Fruit fly (Drosophila melanogaster) whole organism: Measurements from ENCODE around the gene epsilonCOP.

Source experiments
- EcR ChIP-seq, 2 experiments: fragments of >200 bp; optimal IDR thresholded peaks; 2 replicates each; lab custom pipeline; 2017; ENCODE audit warnings: missing biosample characterization in 2 of 2, missing genetic modification characterization in 2 of 2, missing genetic modification reagents in 2 of 2
- pan ChIP-seq: fragments of >200 bp; optimal IDR thresholded peaks from 2 replicates; lab custom pipeline; 2017
- psq ChIP-seq: fragments of >200 bp; optimal IDR thresholded peaks from 2 replicates; lab custom pipeline; 2017

DNA sequence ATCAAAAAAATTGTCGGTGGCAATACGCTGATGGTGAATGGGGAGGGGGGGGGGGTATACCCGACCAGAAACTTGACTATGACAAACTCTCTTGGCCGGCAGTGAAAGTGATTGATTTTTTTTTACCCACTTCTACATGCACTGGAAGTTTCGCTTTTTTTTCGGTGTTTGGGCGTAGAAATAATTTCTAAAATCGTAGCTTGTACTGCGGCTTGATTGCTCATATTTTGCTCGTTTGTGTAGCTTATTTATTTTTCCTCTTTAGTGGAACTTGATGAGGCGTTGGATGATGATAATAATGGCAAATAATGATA is 14.8 kb downstream of the epsilonCOP start:
- no peak for TF ChIP-seq pan
- no peak for TF ChIP-seq EcR (GFP tag; optimal IDR thresholded peaks at IDR 0.05; lab: Kevin White, UChicago)
- no peak for TF ChIP-seq psq (lab: Kevin White, UChicago)
